Fruit fly (Drosophila melanogaster): ENCODE results near the gene Fadd.

- TF ChIP-seq CG13204 (GFP tag; optimal IDR thresholded peaks at IDR 0.05): no peak
- TF ChIP-seq CG15710 (tag; optimal IDR thresholded peaks at IDR 0.05): no peak
- TF ChIP-seq Pif1B (GFP tag; optimal IDR thresholded peaks at IDR 0.05): no peak
- TF ChIP-seq CG9948 (tag; optimal IDR thresholded peaks at IDR 0.05): no peak
- TF ChIP-seq gl (tag; optimal IDR thresholded peaks at IDR 0.05): no peak
- 0 out of 2 replicates have a peak, but pooled peaks have one; percentile 45 for TF ChIP-seq CG32121 (GFP tag; IDR thresholded peaks at IDR 0.05)
- no peak for TF ChIP-seq D1 (tag; optimal IDR thresholded peaks at IDR 0.05)
- TF ChIP-seq CG10348 (GFP tag; IDR thresholded peaks at IDR 0.05): no peak
- no peak for TF ChIP-seq CG17806 (tag; optimal IDR thresholded peaks at IDR 0.05)
- no peak for TF ChIP-seq EcR (GFP tag; optimal IDR thresholded peaks at IDR 0.05)
Observed at dm6 chr3R:21989770-21990169, 44.5 kb upstream of the Fadd start.

Measured in whole organism, pupa.